Worm (Caenorhabditis elegans): ENCODE measurements around the gene nspc-5.

Gene nspc-5

ce11 chrX:8556614-8557196, 18.2 kb downstream of the nspc-5 start, which contains the start of gene utx-1:
TSS of gene utx-1 (plus strand) at chrX:8557146.
- TF ChIP-seq ztf-18 (tag; optimal IDR thresholded peaks at IDR 0.05) (peak; percentile 9), zfh-2 (GFP tag; conservative IDR thresholded peaks at IDR 0.05) (peak; percentile 44; the same call in 1 of the 2 replicates), egrh-3 (GFP tag; IDR thresholded peaks at IDR 0.05) (no peak), attf-3 (GFP tag; conservative IDR thresholded peaks at IDR 0.05) (peak; percentile 78), ZK185.1 (tag; optimal IDR thresholded peaks at IDR 0.05; ENCODE audit: poor library complexity, severe bottlenecking) (peak; percentile 16), him-1 (tag; optimal IDR thresholded peaks at IDR 0.05) (no peak), ceh-40 (GFP tag; IDR thresholded peaks at IDR 0.05) (no peak), tbp1 (GFP tag; optimal IDR thresholded peaks at IDR 0.05) (no peak), snpc-1.3 (tag; optimal IDR thresholded peaks at IDR 0.05; ENCODE audit: insufficient read depth) (no peak), lin-40 (tag; optimal IDR thresholded peaks at IDR 0.05) (peak; percentile 30), cebp-1 (GFP tag; IDR thresholded peaks at IDR 0.05) (peak; percentile 86), cebp-1 (tag; optimal IDR thresholded peaks at IDR 0.05) (peak; percentile 98), hmg-1.2 (GFP tag; IDR thresholded peaks at IDR 0.05) (peak; percentile 83; the same call in 1 of the 2 replicates), let-526 (GFP tag; IDR thresholded peaks at IDR 0.05) (no peak), pha-4 (tag; optimal IDR thresholded peaks at IDR 0.05) (no peak)

DNA sequence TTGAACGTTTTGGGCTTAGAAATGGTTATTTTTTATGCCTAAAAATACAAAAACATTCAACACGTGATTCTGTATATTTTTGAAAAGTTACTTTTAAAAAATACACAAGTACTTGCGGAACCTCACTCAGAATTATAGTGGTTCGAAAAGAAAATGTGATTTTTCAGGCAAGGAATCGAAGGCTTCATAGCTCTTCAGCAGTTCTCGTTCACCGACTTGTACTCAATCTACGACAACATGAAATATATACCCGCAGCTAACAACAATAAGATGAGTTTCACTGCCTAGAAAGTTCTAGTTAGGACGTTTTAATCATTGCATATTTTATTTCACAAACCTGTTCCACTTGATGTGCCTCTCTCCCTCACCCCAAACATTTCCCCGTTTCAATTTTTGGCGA, 24.1 kb downstream of the nspc-5 start:
- no peak for TF ChIP-seq hlh-12 (tag; optimal IDR thresholded peaks at IDR 0.05)
- no peak for TF ChIP-seq let-526 (GFP tag; IDR thresholded peaks at IDR 0.05)
- no peak for TF ChIP-seq ceh-40 (GFP tag; IDR thresholded peaks at IDR 0.05)
- no peak for TF ChIP-seq lin-40 (tag; optimal IDR thresholded peaks at IDR 0.05)
- TF ChIP-seq ztf-22 (GFP tag; optimal IDR thresholded peaks at IDR 0.05) = no peak
- no peak for TF ChIP-seq dpl-1 (GFP tag; optimal IDR thresholded peaks at IDR 0.05)
- TF ChIP-seq aptf-3 (GFP tag; IDR thresholded peaks at IDR 0.05) = no peak
- no peak for TF ChIP-seq lin-54 (GFP tag; optimal IDR thresholded peaks at IDR 0.05)
- TF ChIP-seq ceh-79 (tag; optimal IDR thresholded peaks at IDR 0.05) = no peak
- no peak for TF ChIP-seq K11D2.4 (GFP tag; IDR thresholded peaks at IDR 0.05)
- no peak for TF ChIP-seq ekl-4 (GFP tag; IDR thresholded peaks at IDR 0.05)
- TF ChIP-seq pbrm-1 (GFP tag; IDR thresholded peaks at IDR 0.05) = no peak
- TF ChIP-seq rec-8 (tag; optimal IDR thresholded peaks at IDR 0.05) = no peak
- TF ChIP-seq xnd-1 (tag; optimal IDR thresholded peaks at IDR 0.05) = no peak
- no peak for TF ChIP-seq mel-28 (tag; optimal IDR thresholded peaks at IDR 0.05; ENCODE audit: borderline replicate concordance)
- TF ChIP-seq madf-3 (GFP tag; IDR thresholded peaks at IDR 0.05) = no peak

DNA sequence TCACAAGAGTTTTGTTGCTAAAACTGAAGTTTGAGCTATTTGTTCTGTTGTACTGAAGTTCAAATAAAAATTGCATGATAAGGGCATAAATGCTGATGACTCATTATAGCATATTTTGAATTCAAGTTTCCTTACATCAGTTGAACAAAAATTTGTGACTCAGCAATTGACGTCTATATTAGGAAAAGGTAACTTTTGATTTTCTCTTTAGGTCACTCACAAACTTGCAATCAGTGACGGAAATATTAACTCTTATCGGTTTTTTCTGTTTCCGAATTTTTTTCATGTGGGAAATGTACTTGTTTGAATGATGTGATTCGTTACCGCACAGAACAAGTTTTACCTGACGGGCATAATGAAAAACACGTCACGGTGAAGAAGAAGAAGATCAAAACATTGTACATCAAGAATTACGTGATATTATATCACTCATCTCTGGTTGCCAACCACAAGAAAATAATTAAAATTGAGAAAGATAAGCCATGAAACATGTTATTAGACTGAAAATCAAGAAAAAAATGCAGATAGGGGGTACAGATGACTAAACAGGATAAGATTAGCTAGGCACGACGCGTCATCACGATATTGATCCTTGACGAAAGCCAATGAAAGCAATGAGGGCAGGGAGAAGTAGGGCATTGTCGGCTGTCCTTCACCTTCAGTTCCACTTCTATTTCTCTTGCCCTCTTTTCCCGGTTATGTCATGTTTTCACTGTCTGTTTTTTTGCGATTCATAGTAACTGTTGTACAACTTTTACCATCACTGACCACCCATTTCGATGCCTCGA, 25.3 kb downstream of the nspc-5 start:
- no peak for TF ChIP-seq ceh-40 (GFP tag; IDR thresholded peaks at IDR 0.05)
- no peak for TF ChIP-seq hmg-20 (GFP tag; IDR thresholded peaks at IDR 0.05)
- TF ChIP-seq let-526 (GFP tag; IDR thresholded peaks at IDR 0.05) = no peak
- TF ChIP-seq tbp1 (GFP tag; optimal IDR thresholded peaks at IDR 0.05) = no peak
- TF ChIP-seq nhr-80 (tag; optimal IDR thresholded peaks at IDR 0.05) = peak; percentile 60
- no peak for TF ChIP-seq sptf-2 (GFP tag; optimal IDR thresholded peaks at IDR 0.05)

DNA sequence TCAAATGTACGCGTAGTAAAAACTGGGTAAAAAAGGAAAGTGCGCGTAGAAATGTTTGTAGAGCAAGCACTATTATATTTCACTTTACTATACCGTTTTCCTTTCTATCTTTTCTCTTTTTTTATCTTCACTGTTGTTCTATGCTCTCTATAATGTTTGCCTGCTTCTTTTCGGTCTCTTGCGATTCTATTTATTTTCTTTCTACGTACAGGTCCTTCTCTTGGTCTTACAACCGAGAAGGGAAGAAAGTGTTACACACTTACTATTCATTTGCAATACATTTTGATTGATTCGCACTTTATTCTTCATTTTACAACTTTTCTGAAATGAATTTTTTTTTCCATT, 25.9 kb downstream of the nspc-5 start:
- TF ChIP-seq B0261.1 (tag; optimal IDR thresholded peaks at IDR 0.05) = no peak
- no peak for TF ChIP-seq chd-7 (tag; optimal IDR thresholded peaks at IDR 0.05)
- no peak for TF ChIP-seq F57A8.1 (GFP tag; optimal IDR thresholded peaks at IDR 0.05)
- no peak for TF ChIP-seq die-1 (tag; optimal IDR thresholded peaks at IDR 0.05)
- TF ChIP-seq bed-2 (GFP tag; IDR thresholded peaks at IDR 0.05) = no peak
- no peak for TF ChIP-seq B0019.2 (GFP tag; conservative IDR thresholded peaks at IDR 0.05)
- TF ChIP-seq attf-3 (GFP tag; conservative IDR thresholded peaks at IDR 0.05) = no peak
- no peak for TF ChIP-seq F10E7.11 (tag; optimal IDR thresholded peaks at IDR 0.05)
- no peak for TF ChIP-seq nfya-1 (tag; optimal IDR thresholded peaks at IDR 0.05; ENCODE audit: borderline replicate concordance, insufficient read depth)
- TF ChIP-seq let-526 (GFP tag; IDR thresholded peaks at IDR 0.05) = no peak
- TF ChIP-seq repo-1 (tag; optimal IDR thresholded peaks at IDR 0.05) = no peak
- TF ChIP-seq mcd-1 (GFP tag; IDR thresholded peaks at IDR 0.05) = no peak
- no peak for TF ChIP-seq athp-1 (tag; optimal IDR thresholded peaks at IDR 0.05)
- TF ChIP-seq nhr-27 (tag; optimal IDR thresholded peaks at IDR 0.05) = no peak
